Worm (Caenorhabditis elegans): ENCODE results near the gene Y73C8C.10.

The Y73C8C.10 gene

ce11 chrV:3094351-3094750 lies 33.2 kb downstream of the Y73C8C.10 start, which contains the start of gene cyp-33C9 (continued):
- TF ChIP-seq Y48G9A.11 (GFP tag; IDR thresholded peaks at IDR 0.05) (no peak), aha-1 (tag) (no peak)

- TF ChIP-seq lin-1 (GFP tag; IDR thresholded peaks at IDR 0.05) (no peak), nhr-10 (tag; optimal IDR thresholded peaks at IDR 0.05) (no peak)
Measured at ce11 chrV:3088768-3089167, 38.8 kb downstream of the Y73C8C.10 start, which contains the start of gene acs-21. Gene acs-21, plus strand, starts transcription at chrV:3089068.

- TF ChIP-seq sdz-12 (GFP tag; optimal IDR thresholded peaks at IDR 0.05) (no peak), set-16 (GFP tag; IDR thresholded peaks at IDR 0.05) (no peak), gei-8 (GFP tag; optimal IDR thresholded peaks at IDR 0.05) (no peak)
Measured at ce11 chrV:3086260-3086659, 41.3 kb downstream of the Y73C8C.10 start, which contains the start of gene srt-8. Gene srt-8, plus strand, starts transcription at chrV:3086560.

ce11 chrV:3081471-3081870 lies 46.1 kb downstream of the Y73C8C.10 start, which contains the start of gene srt-7:
Gene srt-7, plus strand, starts transcription at chrV:3081771.
- no peak for TF ChIP-seq T26A8.4 (GFP tag; IDR thresholded peaks at IDR 0.05)

ce11 chrV:3080792-3081191 lies 46.8 kb downstream of the Y73C8C.10 start, which contains the start of gene srt-5:
Gene srt-5, minus strand, starts transcription at chrV:3080892.
- TF ChIP-seq lin-1 (GFP tag; IDR thresholded peaks at IDR 0.05) (no peak), unc-62 (GFP tag; optimal IDR thresholded peaks at IDR 0.05 in 1 of 2) (peak in 1 of 2 experiments; percentile 61), unc-62 (tag; optimal IDR thresholded peaks at IDR 0.05) (no peak)
